Worm (Caenorhabditis elegans) whole organism, young adult: ENCODE data around the gene H03G16.7.

Source experiments
- F10E7.11 ChIP-seq: sonication (generic microtip); optimal IDR thresholded peaks from 2 replicates; lab custom pipeline; 2017; ENCODE audit warnings: mild to moderate bottlenecking, missing genetic modification characterization, moderate library complexity, missing compliant biosample characterization
- Y53G8AR.9 ChIP-seq: fragments of 200-800 bp; sonication (Bioruptor generic); conservative IDR thresholded peaks from 2 replicates; pipeline ENCODE4 v1.3.6; 2022; ENCODE audit warnings: missing genetic modification reagents, missing genetic modification characterization, missing compliant biosample characterization
- ZK185.1 ChIP-seq: sonication (generic microtip); optimal IDR thresholded peaks from 2 replicates; lab custom pipeline; 2016; ENCODE audit warnings: mild to moderate bottlenecking, missing genetic modification characterization, missing compliant biosample characterization; ENCODE audit not compliant: poor library complexity, severe bottlenecking
- ama-1 ChIP-seq, 3 experiments: fragments of 150-350 bp in 1 of 3; sonication (generic microtip) in 2 of 3; optimal IDR thresholded peaks; 2 replicates each; lab custom pipeline; 2014 to 2018; ENCODE audit warnings: missing biosample characterization in 2 of 3, missing genetic modification characterization in 2 of 3, missing genetic modification reagents in 2 of 3
- dpff-1 ChIP-seq: sonication (generic microtip); optimal IDR thresholded peaks from 2 replicates; lab custom pipeline; 2017; ENCODE audit warnings: mild to moderate bottlenecking, missing genetic modification characterization, missing compliant biosample characterization
- dpl-1 ChIP-seq: fragments of 150-350 bp; optimal IDR thresholded peaks from 2 replicates; lab custom pipeline; 2014; ENCODE audit warnings: missing biosample characterization, missing genetic modification reagents, missing genetic modification characterization
- ets-4 ChIP-seq: fragments of 200-800 bp; sonication (Bioruptor generic); optimal IDR thresholded peaks from 2 replicates; lab custom pipeline; 2018; ENCODE audit warnings: mild to moderate bottlenecking, missing genetic modification characterization, missing compliant biosample characterization
- gei-17 ChIP-seq: fragments of 200-800 bp; sonication (Bioruptor generic); optimal IDR thresholded peaks from 2 replicates; lab custom pipeline; 2018; ENCODE audit warnings: mild to moderate bottlenecking, missing genetic modification characterization, missing compliant biosample characterization
- hmg-20 ChIP-seq: fragments of 200-800 bp; sonication (Bioruptor generic); IDR thresholded peaks from 2 replicates; pipeline ENCODE4 v1.3.6; 2022; ENCODE audit warnings: missing genetic modification reagents, missing genetic modification characterization, missing compliant biosample characterization
- mcd-1 ChIP-seq: fragments of 200-800 bp; sonication (Bioruptor generic); IDR thresholded peaks from 2 replicates; pipeline ENCODE4 v1.3.6; 2022; ENCODE audit warnings: missing genetic modification reagents, missing genetic modification characterization, missing compliant biosample characterization
- mel-28 ChIP-seq: sonication (generic microtip); optimal IDR thresholded peaks from 2 replicates; lab custom pipeline; 2016; ENCODE audit warnings: borderline replicate concordance, mild to moderate bottlenecking, missing genetic modification characterization, missing compliant biosample characterization
- unc-130 ChIP-seq: sonication (generic microtip); optimal IDR thresholded peaks from 2 replicates; lab custom pipeline; 2016; ENCODE audit warnings: missing genetic modification reagents, missing genetic modification characterization, missing compliant biosample characterization
- zfh-2 ChIP-seq: fragments of 200-800 bp; sonication (Bioruptor generic); conservative IDR thresholded peaks from 2 replicates; pipeline ENCODE4 v1.3.6; 2022; ENCODE audit warnings: missing genetic modification reagents, missing genetic modification characterization, missing compliant biosample characterization

- TF ChIP-seq dpl-1 (no peak), unc-130 (GFP tag; lab: Kevin White, UChicago) (no peak), ets-4 (GFP tag; lab: Kevin White, UChicago) (no peak), F10E7.11 (tag; lab: Kevin White, UChicago) (no peak), Y53G8AR.9 (no peak), dpff-1 (tag; lab: Kevin White, UChicago) (no peak), hmg-20 (GFP tag; lab: Robert Waterston, UW) (no peak), ama-1 (optimal IDR thresholded peaks at IDR 0.05; lab: Kevin White, UChicago) (no peak), ama-1 (GFP tag; optimal IDR thresholded peaks at IDR 0.05; lab: Kevin White, UChicago) (no peak), ZK185.1 (no peak), zfh-2 (GFP tag; lab: Robert Waterston, UW) (no peak), gei-17 (no peak), mcd-1 (GFP tag; lab: Robert Waterston, UW) (no peak), mel-28 (no peak)
Measured at ce11 chrX:15056737-15057136, 923 bp upstream of the H03G16.7 start, which contains the start of gene H03G16.5.
